Fruit fly (Drosophila melanogaster) whole organism, embryonic: ENCODE results near the gene CG10333.

ENCODE experiments used
- Atf3 ChIP-seq: fragments of 200-800 bp; sonication (Bioruptor generic); optimal IDR thresholded peaks from 3 replicates; lab custom pipeline; 2016; ENCODE audit warnings: missing biosample characterization, missing genetic modification characterization
- CG10462 ChIP-seq: fragments of 200-800 bp; sonication (Bioruptor generic); optimal IDR thresholded peaks from 2 replicates; lab custom pipeline; 2016; ENCODE audit warnings: missing biosample characterization, missing genetic modification characterization
- CG11398 ChIP-seq: fragments of 200-800 bp; sonication (Bioruptor generic); optimal IDR thresholded peaks from 2 replicates; lab custom pipeline; 2016; ENCODE audit warnings: missing biosample characterization, missing genetic modification characterization
- CG11456 ChIP-seq: fragments of 200-800 bp; sonication (Bioruptor generic); IDR thresholded peaks from 3 replicates; pipeline ENCODE4 v1.3.6; 2022; ENCODE audit warnings: missing biosample characterization, missing genetic modification characterization
- CG11696 ChIP-seq: fragments of 200-800 bp; sonication (Bioruptor generic); IDR thresholded peaks from 2 replicates; pipeline ENCODE4 v1.3.6; 2022; ENCODE audit warnings: missing biosample characterization, missing genetic modification characterization
- CG13296 ChIP-seq: fragments of 200-800 bp; sonication (Bioruptor generic); optimal IDR thresholded peaks from 3 replicates; lab custom pipeline; 2018; ENCODE audit warnings: missing biosample characterization, mild to moderate bottlenecking, missing genetic modification characterization
- CG14441 ChIP-seq: fragments of 200-800 bp; sonication (Bioruptor generic); IDR thresholded peaks from 2 replicates; pipeline ENCODE4 v1.3.6; 2022; ENCODE audit warnings: missing biosample characterization, missing genetic modification characterization
- CG14710 ChIP-seq: fragments of 200-800 bp; sonication (Bioruptor generic); optimal IDR thresholded peaks from 3 replicates; lab custom pipeline; 2019; ENCODE audit warnings: missing biosample characterization, mild to moderate bottlenecking, missing genetic modification characterization, moderate library complexity
- CG14965 ChIP-seq: fragments of 200-800 bp; sonication (Bioruptor generic); optimal IDR thresholded peaks from 2 replicates; lab custom pipeline; 2016; ENCODE audit warnings: missing biosample characterization, missing genetic modification characterization, borderline replicate concordance
- CG1792 ChIP-seq: fragments of 200-800 bp; sonication (Bioruptor generic); optimal IDR thresholded peaks from 2 replicates; lab custom pipeline; 2016; ENCODE audit warnings: missing biosample characterization, missing genetic modification characterization
- CG34376 ChIP-seq: fragments of 200-800 bp; sonication (Bioruptor generic); optimal IDR thresholded peaks from 2 replicates; lab custom pipeline; 2018; ENCODE audit warnings: missing biosample characterization, mild to moderate bottlenecking, missing genetic modification characterization
- CG4360 ChIP-seq: fragments of 200-800 bp; sonication (Bioruptor generic); IDR thresholded peaks from 2 replicates; pipeline ENCODE4 v1.3.6; 2022; ENCODE audit warnings: missing biosample characterization, missing genetic modification characterization
- CG5245 ChIP-seq: fragments of 200-800 bp; sonication (Bioruptor generic); optimal IDR thresholded peaks from 3 replicates; lab custom pipeline; 2016; ENCODE audit warnings: missing biosample characterization, missing genetic modification characterization
- CG8944 ChIP-seq: fragments of 200-800 bp; sonication (Bioruptor generic); optimal IDR thresholded peaks from 3 replicates; lab custom pipeline; 2016; ENCODE audit warnings: missing biosample characterization, missing genetic modification characterization
- CrebB ChIP-seq: fragments of 200-800 bp; sonication (Bioruptor generic); optimal IDR thresholded peaks from 3 replicates; lab custom pipeline; 2018; ENCODE audit warnings: missing biosample characterization, mild to moderate bottlenecking, missing genetic modification characterization
- D19A ChIP-seq: fragments of 200-800 bp; optimal IDR thresholded peaks from 3 replicates; lab custom pipeline; 2019; ENCODE audit warnings: missing biosample characterization, mild to moderate bottlenecking, missing genetic modification characterization, moderate library complexity
- Eip74EF ChIP-seq, 2 experiments: fragments of 200-800 bp in 1 of 2; fragments of >200 bp in 1 of 2; sonication (Bioruptor generic) in 1 of 2; optimal IDR thresholded peaks; 2 replicates each; lab custom pipeline; 2017 to 2019; ENCODE audit warnings: missing biosample characterization in 2 of 2, missing genetic modification characterization in 2 of 2, mild to moderate bottlenecking in 1 of 2, moderate library complexity in 1 of 2
- Myb ChIP-seq: fragments of 200-800 bp; sonication (Bioruptor generic); optimal IDR thresholded peaks from 2 replicates; lab custom pipeline; 2016; ENCODE audit warnings: missing biosample characterization, missing genetic modification characterization
- Nf-YA ChIP-seq: fragments of 200-800 bp; sonication (Bioruptor generic); IDR thresholded peaks from 2 replicates; pipeline ENCODE4 v1.3.6; 2022; ENCODE audit warnings: missing biosample characterization, missing genetic modification characterization
- Pdp1 ChIP-seq, 2 experiments: fragments of 200-800 bp; sonication (Bioruptor generic); optimal IDR thresholded peaks; 3 replicates each; lab custom pipeline; 2016; ENCODE audit warnings: missing biosample characterization in 2 of 2, missing genetic modification characterization in 2 of 2, mild to moderate bottlenecking in 1 of 2, moderate library complexity in 1 of 2
- TFAM ChIP-seq: fragments of 200-800 bp; sonication (Bioruptor generic); optimal IDR thresholded peaks from 2 replicates; lab custom pipeline; 2017; ENCODE audit warnings: missing biosample characterization, missing genetic modification characterization, inconsistent platforms
- abd-A ChIP-seq: fragments of 200-800 bp; sonication (Bioruptor generic); optimal IDR thresholded peaks from 3 replicates; lab custom pipeline; 2019; ENCODE audit warnings: missing biosample characterization, mild to moderate bottlenecking, missing genetic modification characterization, moderate library complexity
- ato ChIP-seq: fragments of 200-800 bp; sonication (Bioruptor generic); IDR thresholded peaks from 2 replicates; pipeline ENCODE4 v1.3.6; 2022; ENCODE audit warnings: missing biosample characterization, missing genetic modification characterization; ENCODE audit not compliant: partially characterized antibody
- br ChIP-seq: fragments of >200 bp; optimal IDR thresholded peaks from 2 replicates; lab custom pipeline; 2017
- ci ChIP-seq: fragments of 200-800 bp; sonication (Bioruptor generic); IDR thresholded peaks from 3 replicates; pipeline ENCODE4 v1.3.6; 2022; ENCODE audit warnings: missing biosample characterization, missing genetic modification characterization
- croc ChIP-seq: fragments of 200-800 bp; sonication (Bioruptor generic); conservative IDR thresholded peaks from 3 replicates; pipeline ENCODE4 v1.3.6; 2022; ENCODE audit warnings: missing biosample characterization, missing genetic modification characterization
- crol ChIP-seq: fragments of 200-800 bp; sonication (Bioruptor generic); IDR thresholded peaks from 2 replicates; pipeline ENCODE4 v1.3.6; 2022; ENCODE audit warnings: missing biosample characterization, missing genetic modification characterization
- dpn ChIP-seq, 2 experiments: fragments of 200-800 bp; sonication (Bioruptor generic); optimal IDR thresholded peaks; 3 replicates each; lab custom pipeline; 2016; ENCODE audit warnings: missing biosample characterization in 2 of 2, missing genetic modification characterization in 2 of 2
- ems ChIP-seq: fragments of 200-800 bp; sonication (Bioruptor generic); optimal IDR thresholded peaks from 3 replicates; lab custom pipeline; 2016; ENCODE audit warnings: missing biosample characterization, missing genetic modification characterization
- fd96Cb ChIP-seq: fragments of 200-800 bp; sonication (Bioruptor generic); optimal IDR thresholded peaks from 2 replicates; lab custom pipeline; 2018; ENCODE audit warnings: missing biosample characterization, mild to moderate bottlenecking, missing genetic modification characterization, moderate library complexity
- ind ChIP-seq: fragments of 200-800 bp; sonication (Bioruptor generic); optimal IDR thresholded peaks from 3 replicates; lab custom pipeline; 2016; ENCODE audit warnings: missing biosample characterization, missing genetic modification characterization
- inv ChIP-seq: fragments of 200-800 bp; sonication (Bioruptor generic); IDR thresholded peaks from 2 replicates; pipeline ENCODE4 v1.3.6; 2022; ENCODE audit warnings: missing biosample characterization, missing genetic modification characterization; ENCODE audit not compliant: partially characterized antibody
- kni ChIP-seq: fragments of 200-800 bp; sonication (Bioruptor generic); optimal IDR thresholded peaks from 3 replicates; lab custom pipeline; 2017; ENCODE audit warnings: mild to moderate bottlenecking, missing biosample characterization, missing genetic modification reagents, missing genetic modification characterization
- lbe ChIP-seq: fragments of 200-800 bp; sonication (Bioruptor generic); optimal IDR thresholded peaks from 2 replicates; lab custom pipeline; 2016; ENCODE audit warnings: missing biosample characterization, mild to moderate bottlenecking, missing genetic modification characterization
- lilli ChIP-seq: fragments of 200-800 bp; sonication (Bioruptor generic); optimal IDR thresholded peaks from 3 replicates; lab custom pipeline; 2016; ENCODE audit warnings: missing biosample characterization, missing genetic modification characterization
- nerfin-2 ChIP-seq: fragments of 200-800 bp; sonication (Bioruptor generic); IDR thresholded peaks from 2 replicates; pipeline ENCODE4 v1.3.6; 2022; ENCODE audit warnings: missing biosample characterization, missing genetic modification characterization; ENCODE audit not compliant: partially characterized antibody
- p53 ChIP-seq: fragments of 200-800 bp; sonication (Bioruptor generic); optimal IDR thresholded peaks from 2 replicates; lab custom pipeline; 2016; ENCODE audit warnings: missing biosample characterization, missing genetic modification characterization
- pan ChIP-seq, 4 experiments: fragments of >200 bp in 3 of 4; fragments of 200-800 bp in 1 of 4; sonication (Bioruptor generic) in 1 of 4; optimal IDR thresholded peaks in 3 of 4; IDR thresholded peaks in 1 of 4; 2 replicates each; pipeline versions ENCODE4 v1.3.6 to Lab custom; 2017 to 2022; ENCODE audit warnings: missing biosample characterization in 2 of 4, missing genetic modification characterization in 2 of 4, mixed read lengths in 1 of 4
- peb ChIP-seq: fragments of 200-800 bp; sonication (Bioruptor generic); IDR thresholded peaks from 2 replicates; pipeline ENCODE4 v1.3.6; 2022; ENCODE audit warnings: missing biosample characterization, missing genetic modification characterization
- row ChIP-seq: fragments of 200-800 bp; sonication (Bioruptor generic); IDR thresholded peaks from 3 replicates; pipeline ENCODE4 v1.3.6; 2022; ENCODE audit warnings: missing biosample characterization, missing genetic modification characterization
- run ChIP-seq: fragments of 200-800 bp; sonication (Bioruptor generic); optimal IDR thresholded peaks from 3 replicates; lab custom pipeline; 2018; ENCODE audit warnings: missing biosample characterization, mild to moderate bottlenecking, missing genetic modification characterization
- seq ChIP-seq: fragments of 200-800 bp; sonication (Bioruptor generic); IDR thresholded peaks from 2 replicates; pipeline ENCODE4 v1.3.6; 2022; ENCODE audit warnings: missing biosample characterization, missing genetic modification characterization
- slou ChIP-seq: fragments of 200-800 bp; sonication (Bioruptor generic); optimal IDR thresholded peaks from 3 replicates; lab custom pipeline; 2016; ENCODE audit warnings: missing biosample characterization, missing genetic modification characterization
- so ChIP-seq: fragments of 200-800 bp; sonication (Bioruptor generic); IDR thresholded peaks from 3 replicates; pipeline ENCODE4 v1.3.6; 2022; ENCODE audit warnings: missing biosample characterization, missing genetic modification characterization
- sob ChIP-seq: fragments of 200-800 bp; sonication (Bioruptor generic); IDR thresholded peaks from 2 replicates; pipeline ENCODE4 v1.3.6; 2022; ENCODE audit warnings: missing biosample characterization, missing genetic modification characterization
- ssp ChIP-seq: fragments of 200-800 bp; sonication (Bioruptor generic); IDR thresholded peaks from 2 replicates; pipeline ENCODE4 v1.3.6; 2022; ENCODE audit warnings: missing biosample characterization, missing genetic modification characterization
- tll ChIP-seq, 2 experiments: fragments of 200-800 bp in 1 of 2; fragments of >200 bp in 1 of 2; sonication (Bioruptor generic) in 1 of 2; optimal IDR thresholded peaks; 2 replicates each; lab custom pipeline; 2017 to 2019; ENCODE audit warnings: missing biosample characterization in 2 of 2, missing genetic modification characterization in 2 of 2, mild to moderate bottlenecking in 1 of 2, moderate library complexity in 1 of 2
- trem ChIP-seq: fragments of 200-800 bp; optimal IDR thresholded peaks from 3 replicates; lab custom pipeline; 2019; ENCODE audit warnings: missing biosample characterization, mild to moderate bottlenecking, missing genetic modification characterization, moderate library complexity
- vnd ChIP-seq: fragments of 200-800 bp; sonication (Bioruptor generic); IDR thresholded peaks from 3 replicates; pipeline ENCODE4 v1.3.6; 2022; ENCODE audit warnings: missing biosample characterization, missing genetic modification characterization; ENCODE audit not compliant: partially characterized antibody
- zf30C ChIP-seq: fragments of 200-800 bp; sonication (Bioruptor generic); optimal IDR thresholded peaks from 3 replicates; lab custom pipeline; 2018; ENCODE audit warnings: missing biosample characterization, mild to moderate bottlenecking, missing genetic modification characterization

The CG10333 gene

dm6 chr2L:18604986-18605385, 1.6 kb upstream of the CG10333 start, which contains the start of gene CG10413 (continued):
- TF ChIP-seq dpn (GFP tag; optimal IDR thresholded peaks at IDR 0.05; lab: Kevin White, UChicago) (peak; percentile 98), D19A (tag; lab: Kevin White, UChicago) (peak; percentile 94), crol (GFP tag; lab: Robert Waterston, UW) (peak; percentile 67), ems (peak; percentile 96), vnd (GFP tag; lab: Robert Waterston, UW) (no peak), seq (GFP tag; lab: Robert Waterston, UW) (peak; percentile 98), CG11456 (GFP tag; lab: Robert Waterston, UW) (peak; percentile 98), br (no peak), CG14710 (tag; lab: Kevin White, UChicago) (peak; percentile 97), trem (tag; lab: Kevin White, UChicago) (peak; percentile 95), CG5245 (peak; percentile 96), Nf-YA (peak; percentile 83), abd-A (tag; lab: Kevin White, UChicago) (no peak), run (tag; lab: Kevin White, UChicago) (peak; percentile 94), lilli (peak; percentile 99), CG34376 (GFP tag; lab: Kevin White, UChicago) (peak; percentile 98), so (GFP tag; lab: Robert Waterston, UW) (peak; percentile 98), CG4360 (peak; percentile 47), peb (GFP tag; lab: Robert Waterston, UW) (peak; percentile 95), croc (GFP tag; lab: Robert Waterston, UW) (peak; percentile 95), CG14441 (peak; percentile 97), slou (GFP tag; lab: Kevin White, UChicago) (peak; percentile 94), Atf3 (GFP tag; lab: Kevin White, UChicago) (peak; percentile 97), tll (GFP tag; optimal IDR thresholded peaks at IDR 0.05; lab: Kevin White, UChicago) (peak; percentile 30 to 94), CG14965 (GFP tag; lab: Kevin White, UChicago) (peak; percentile 71), CG13296 (GFP tag; lab: Kevin White, UChicago) (peak; percentile 98), ind (GFP tag; lab: Kevin White, UChicago) (peak; percentile 98), ato (no peak), Myb (GFP tag; lab: Kevin White, UChicago) (peak; percentile 89), sob (peak; percentile 98), inv (GFP tag; lab: Robert Waterston, UW) (peak; percentile 33; the same call in 1 of the 2 replicates), CG11398 (GFP tag; lab: Kevin White, UChicago) (peak; percentile 94), Eip74EF (GFP tag; optimal IDR thresholded peaks at IDR 0.05; lab: Kevin White, UChicago) (peak in 1 of 2 experiments; percentile 97), CrebB (peak; percentile 96), CG1792 (GFP tag; lab: Kevin White, UChicago) (peak; percentile 95), Pdp1 (GFP tag; optimal IDR thresholded peaks at IDR 0.05; lab: Kevin White, UChicago) (peak; percentile 96 to 99), pan (optimal IDR thresholded peaks at IDR 0.05; lab: Kevin White, UChicago) (no peak), pan (GFP tag; optimal IDR thresholded peaks at IDR 0.05 in 1 of 2, IDR thresholded peaks at IDR 0.05 in 1 of 2) (peak in 1 of 2 experiments; percentile 98), ssp (peak; percentile 89), row (GFP tag; lab: Robert Waterston, UW) (peak; percentile 99), CG8944 (peak; percentile 98), TFAM (GFP tag; lab: Kevin White, UChicago) (peak; percentile 84), ci (GFP tag; lab: Robert Waterston, UW) (peak; percentile 98), nerfin-2 (no peak), kni (GFP tag; lab: Kevin White, UChicago) (peak; percentile 90), p53 (GFP tag; lab: Kevin White, UChicago) (peak; percentile 91), fd96Cb (tag; lab: Kevin White, UChicago) (peak; percentile 96), zf30C (peak; percentile 60), lbe (GFP tag; lab: Kevin White, UChicago) (peak; percentile 98), CG11696 (GFP tag; lab: Robert Waterston, UW) (peak; percentile 90), CG10462 (GFP tag; lab: Kevin White, UChicago) (peak; percentile 96)
